In the genomic region with DNA sequence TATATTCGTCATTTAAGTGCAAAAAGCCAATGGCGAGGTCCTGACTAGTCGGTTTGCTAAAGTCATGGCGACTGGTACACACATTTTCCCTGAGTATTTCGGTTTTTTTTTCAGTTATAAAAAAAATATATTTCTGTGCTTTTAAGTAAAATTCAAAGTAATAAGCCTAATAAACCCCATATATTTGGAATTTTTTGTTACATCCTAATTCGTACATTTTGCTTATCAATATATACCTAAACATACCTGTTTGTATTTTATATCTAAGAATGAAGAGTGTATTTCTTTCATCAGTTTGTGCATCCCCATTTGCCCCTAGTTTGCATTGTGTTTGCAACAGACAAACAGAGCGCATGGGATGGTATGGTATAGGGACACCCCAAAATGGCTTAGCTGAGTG, we compare ENCODE assay signal across 4 fruit fly cellular contexts.
A peak's percentile ranks its signal among the peaks of the same experiment; 100 is the strongest.
TF ChIP-seq lines count a peak whose summit lies in the region.

No protein-coding gene starts in this region.

- TF ChIP-seq CTCF in whole organism, embryonic (GFP tag; optimal IDR thresholded peaks at IDR 0.05; lab: Kevin White, UChicago), result no peak

TF ChIP-seq in whole organism, embryonic, 481 proteins besides CTCF, POLR2A, EP300 and RAD21 (continues in another document):
- TF ChIP-seq sd (tag; optimal IDR thresholded peaks at IDR 0.05; lab: Kevin White, UChicago), result no peak
- no peak for TF ChIP-seq Atf6 (GFP tag; IDR thresholded peaks at IDR 0.05; lab: Robert Waterston, UW)
- peak; percentile 45 for TF ChIP-seq Hmr (GFP tag; optimal IDR thresholded peaks at IDR 0.05; lab: Kevin White, UChicago)
- TF ChIP-seq CG11696 (GFP tag; IDR thresholded peaks at IDR 0.05; lab: Robert Waterston, UW), result no peak
- TF ChIP-seq klu (GFP tag; IDR thresholded peaks at IDR 0.05; lab: Robert Waterston, UW), result no peak
- no peak for TF ChIP-seq tup (GFP tag; optimal IDR thresholded peaks at IDR 0.05; lab: Kevin White, UChicago)
- no peak for TF ChIP-seq CG3995 (GFP tag; optimal IDR thresholded peaks at IDR 0.05; lab: Kevin White, UChicago)
- no peak for TF ChIP-seq tx (GFP tag; optimal IDR thresholded peaks at IDR 0.05; lab: Kevin White, UChicago)
- TF ChIP-seq knrl (GFP tag; IDR thresholded peaks at IDR 0.05; lab: Robert Waterston, UW; ENCODE audit: partially characterized antibody), result no peak
- no peak for TF ChIP-seq aop (GFP tag; IDR thresholded peaks at IDR 0.05; lab: Robert Waterston, UW)
- TF ChIP-seq CG8924 (tag; optimal IDR thresholded peaks at IDR 0.05; lab: Kevin White, UChicago), result no peak
- no peak for TF ChIP-seq slbo (GFP tag; IDR thresholded peaks at IDR 0.05; lab: Robert Waterston, UW)
- no peak for TF ChIP-seq Sin3A (optimal IDR thresholded peaks at IDR 0.05; lab: Kevin White, UChicago)
- TF ChIP-seq pzg (GFP tag; optimal IDR thresholded peaks at IDR 0.05; lab: Kevin White, UChicago), result no peak
- TF ChIP-seq CG18011 (GFP tag; optimal IDR thresholded peaks at IDR 0.05; lab: Kevin White, UChicago), result no peak
- peak; percentile 41 for TF ChIP-seq CG2120 (GFP tag; optimal IDR thresholded peaks at IDR 0.05; lab: Kevin White, UChicago)
- no peak for TF ChIP-seq CG2712 (tag; optimal IDR thresholded peaks at IDR 0.05; lab: Kevin White, UChicago)
- TF ChIP-seq pita (GFP tag; optimal IDR thresholded peaks at IDR 0.05; lab: Kevin White, UChicago), result no peak
- no peak for TF ChIP-seq Neu2 (GFP tag; optimal IDR thresholded peaks at IDR 0.05; lab: Kevin White, UChicago; ENCODE audit: borderline replicate concordance)
- TF ChIP-seq CG16779 (GFP tag; IDR thresholded peaks at IDR 0.05; lab: Robert Waterston, UW), result no peak
- no peak for TF ChIP-seq CG10274 (GFP tag; optimal IDR thresholded peaks at IDR 0.05; lab: Kevin White, UChicago)
- no peak for TF ChIP-seq YL-1 (GFP tag; optimal IDR thresholded peaks at IDR 0.05; lab: Kevin White, UChicago)
- no peak for TF ChIP-seq mirr (GFP tag; optimal IDR thresholded peaks at IDR 0.05; lab: Kevin White, UChicago)

TF ChIP-seq in whole organism, prepupa, 60 proteins besides CTCF, POLR2A, EP300 and RAD21:
- TF ChIP-seq svp (GFP tag; lab: Kevin White, UChicago) (peak; percentile 20), Hr4 (GFP tag; optimal IDR thresholded peaks at IDR 0.05; lab: Kevin White, UChicago) (peak; percentile 2), Gug (GFP tag; IDR thresholded peaks at IDR 0.05; lab: Robert Waterston, UW) (no peak), cyc (GFP tag; optimal IDR thresholded peaks at IDR 0.05; lab: Kevin White, UChicago) (no peak), pdm3 (GFP tag; optimal IDR thresholded peaks at IDR 0.05; lab: Kevin White, UChicago) (no peak), dsx (GFP tag; optimal IDR thresholded peaks at IDR 0.05; lab: Kevin White, UChicago; ENCODE audit: poor library complexity, severe bottlenecking) (no peak), fkh (GFP tag; optimal IDR thresholded peaks at IDR 0.05; lab: Kevin White, UChicago) (no peak), CG3919 (GFP tag; optimal IDR thresholded peaks at IDR 0.05; lab: Kevin White, UChicago) (peak; percentile 16), CG8632 (GFP tag; optimal IDR thresholded peaks at IDR 0.05; lab: Kevin White, UChicago) (no peak), CG31627 (GFP tag; optimal IDR thresholded peaks at IDR 0.05; lab: Kevin White, UChicago) (peak; percentile 2), OdsH (GFP tag; optimal IDR thresholded peaks at IDR 0.05; lab: Kevin White, UChicago) (peak; percentile 23), CG32006 (GFP tag; optimal IDR thresholded peaks at IDR 0.05; lab: Kevin White, UChicago) (no peak), CG1621 (tag; optimal IDR thresholded peaks at IDR 0.05; lab: Kevin White, UChicago) (no peak), CG15336 (GFP tag; IDR thresholded peaks at IDR 0.05; lab: Robert Waterston, UW) (no peak), Smox (GFP tag; optimal IDR thresholded peaks at IDR 0.05; lab: Kevin White, UChicago) (peak; percentile 6), Met (GFP tag; optimal IDR thresholded peaks at IDR 0.05; lab: Kevin White, UChicago) (peak; percentile 6), esn (GFP tag; optimal IDR thresholded peaks at IDR 0.05; lab: Kevin White, UChicago) (no peak), CG3032 (tag; optimal IDR thresholded peaks at IDR 0.05; lab: Kevin White, UChicago) (peak; percentile 16), Eip78C (GFP tag; lab: Kevin White, UChicago) (peak; percentile 67), acj6 (GFP tag; optimal IDR thresholded peaks at IDR 0.05; lab: Kevin White, UChicago) (peak; percentile 6)

TF ChIP-seq in whole organism, pupa, 21 proteins besides CTCF, POLR2A, EP300 and RAD21:
- TF ChIP-seq Pif1A (GFP tag; optimal IDR thresholded peaks at IDR 0.05; lab: Kevin White, UChicago) (peak; percentile 5), CG14655 (GFP tag; optimal IDR thresholded peaks at IDR 0.05; lab: Kevin White, UChicago) (peak; percentile 31), CG8301 (tag; optimal IDR thresholded peaks at IDR 0.05; lab: Kevin White, UChicago) (no peak), CG8159 (tag; optimal IDR thresholded peaks at IDR 0.05; lab: Kevin White, UChicago) (peak; percentile 41)

TF ChIP-seq in whole organism, wandering third instar larva, 38 proteins besides CTCF, POLR2A, EP300 and RAD21:
- TF ChIP-seq sage (GFP tag; optimal IDR thresholded peaks at IDR 0.05; lab: Kevin White, UChicago) (no peak), Hr83 (GFP tag; optimal IDR thresholded peaks at IDR 0.05; lab: Kevin White, UChicago; ENCODE audit: poor library complexity, severe bottlenecking) (no peak), pan (optimal IDR thresholded peaks at IDR 0.05; lab: Kevin White, UChicago) (no peak), woc (GFP tag; optimal IDR thresholded peaks at IDR 0.05; lab: Kevin White, UChicago) (peak; percentile 21), dsf (GFP tag; optimal IDR thresholded peaks at IDR 0.05; lab: Kevin White, UChicago; ENCODE audit: borderline replicate concordance) (no peak)
